Worm (Caenorhabditis elegans) whole organism, L1 larva: ENCODE data around the gene rbc-1.

Experiments
- C16A3.4 ChIP-seq: fragments of 150-350 bp; optimal IDR thresholded peaks from 2 replicates; lab custom pipeline; 2014; ENCODE audit warnings: missing biosample characterization, missing genetic modification characterization
- F16B12.6 ChIP-seq: fragments of 150-350 bp; optimal IDR thresholded peaks from 2 replicates; lab custom pipeline; 2014; ENCODE audit warnings: missing biosample characterization, missing genetic modification characterization
- alr-1 ChIP-seq: fragments of 200-800 bp; sonication (Bioruptor generic); optimal IDR thresholded peaks from 2 replicates; lab custom pipeline; 2018; ENCODE audit warnings: borderline replicate concordance, mild to moderate bottlenecking, missing genetic modification characterization, missing compliant biosample characterization
- aly-2 ChIP-seq: fragments of 150-350 bp; optimal IDR thresholded peaks from 2 replicates; lab custom pipeline; 2014; ENCODE audit warnings: missing biosample characterization, missing genetic modification characterization
- ama-1 ChIP-seq: fragments of 150-350 bp; optimal IDR thresholded peaks from 2 replicates; lab custom pipeline; 2014
- ceh-63 ChIP-seq: fragments of 200-800 bp; sonication (Bioruptor generic); optimal IDR thresholded peaks from 2 replicates; lab custom pipeline; 2018; ENCODE audit warnings: mild to moderate bottlenecking, missing genetic modification characterization, missing compliant biosample characterization
- ceh-82 ChIP-seq, 3 experiments: fragments of 150-350 bp in 1 of 3; sonication (generic microtip) in 2 of 3; optimal IDR thresholded peaks; 2 replicates each; lab custom pipeline; 2014 to 2017; ENCODE audit warnings: missing biosample characterization in 3 of 3, missing genetic modification characterization in 3 of 3
- ceh-88 ChIP-seq: fragments of 200-800 bp; sonication (Bioruptor generic); IDR thresholded peaks from 2 replicates; pipeline ENCODE4 v1.3.6; 2022; ENCODE audit warnings: missing genetic modification characterization, missing compliant biosample characterization
- ces-1 ChIP-seq: fragments of 150-350 bp; optimal IDR thresholded peaks from 2 replicates; lab custom pipeline; 2014; ENCODE audit warnings: missing biosample characterization, missing genetic modification reagents, missing genetic modification characterization
- dpl-1 ChIP-seq, 3 experiments: fragments of 150-350 bp in 2 of 3; sonication (generic microtip) in 1 of 3; optimal IDR thresholded peaks; 2 replicates each; lab custom pipeline; 2014 to 2017; ENCODE audit warnings: missing biosample characterization in 3 of 3, missing genetic modification characterization in 3 of 3, missing genetic modification reagents in 3 of 3
- dsc-1 ChIP-seq: sonication (generic microtip); optimal IDR thresholded peaks from 2 replicates; lab custom pipeline; 2016; ENCODE audit warnings: mild to moderate bottlenecking, missing genetic modification characterization, missing compliant biosample characterization
- egl-27 ChIP-seq, 2 experiments: fragments of 150-350 bp in 1 of 2; sonication (generic microtip); optimal IDR thresholded peaks; 3 replicates each; lab custom pipeline; 2017 to 2018; ENCODE audit warnings: missing biosample characterization in 2 of 2, missing genetic modification characterization in 2 of 2, missing genetic modification reagents in 2 of 2
- elt-2 ChIP-seq: sonication (generic microtip); optimal IDR thresholded peaks from 2 replicates; lab custom pipeline; 2016; ENCODE audit warnings: missing genetic modification characterization, mild to moderate bottlenecking, inconsistent platforms, missing compliant biosample characterization, missing genetic modification reagents
- ets-5 ChIP-seq: fragments of 200-800 bp; sonication (Bioruptor generic); IDR thresholded peaks from 2 replicates; pipeline ENCODE4 v1.3.6; 2022; ENCODE audit warnings: missing genetic modification characterization, missing compliant biosample characterization
- fkh-10 ChIP-seq: sonication (generic microtip); optimal IDR thresholded peaks from 2 replicates; lab custom pipeline; 2017; ENCODE audit warnings: missing biosample characterization, missing genetic modification reagents, missing genetic modification characterization
- fkh-8 ChIP-seq: sonication (generic microtip); optimal IDR thresholded peaks from 2 replicates; lab custom pipeline; 2016; ENCODE audit warnings: mild to moderate bottlenecking, missing genetic modification characterization, missing compliant biosample characterization
- fos-1 ChIP-seq: fragments of 150-350 bp; optimal IDR thresholded peaks from 2 replicates; lab custom pipeline; 2014; ENCODE audit warnings: missing biosample characterization, missing genetic modification characterization
- grh-1 ChIP-seq: fragments of 200-800 bp; sonication (Bioruptor generic); IDR thresholded peaks from 2 replicates; pipeline ENCODE4 v1.3.6; 2022; ENCODE audit warnings: missing genetic modification reagents, missing genetic modification characterization, missing compliant biosample characterization
- hlh-17 ChIP-seq: fragments of 200-800 bp; sonication (Bioruptor generic); optimal IDR thresholded peaks from 2 replicates; lab custom pipeline; 2018; ENCODE audit warnings: missing genetic modification characterization, mild to moderate bottlenecking, missing compliant biosample characterization, moderate library complexity, borderline replicate concordance
- hpl-2 ChIP-seq: fragments of 150-350 bp; optimal IDR thresholded peaks from 2 replicates; lab custom pipeline; 2014; ENCODE audit warnings: missing biosample characterization, missing genetic modification reagents, missing genetic modification characterization
- irx-1 ChIP-seq: sonication (generic microtip); optimal IDR thresholded peaks from 2 replicates; lab custom pipeline; 2016; ENCODE audit warnings: missing genetic modification characterization, missing compliant biosample characterization
- isw-1 ChIP-seq: fragments of 200-800 bp; sonication (Bioruptor generic); IDR thresholded peaks from 2 replicates; pipeline ENCODE4 v1.3.6; 2022; ENCODE audit warnings: missing genetic modification characterization, missing compliant biosample characterization
- lin-13 ChIP-seq: fragments of 150-350 bp; optimal IDR thresholded peaks from 2 replicates; lab custom pipeline; 2014; ENCODE audit warnings: missing biosample characterization, missing genetic modification reagents, missing genetic modification characterization
- lin-35 ChIP-seq, 2 experiments: fragments of 150-350 bp; optimal IDR thresholded peaks; 2 replicates each; lab custom pipeline; 2014; ENCODE audit warnings: missing biosample characterization in 2 of 2, missing genetic modification characterization in 2 of 2, missing genetic modification reagents in 2 of 2
- lin-39 ChIP-seq: fragments of 150-350 bp; optimal IDR thresholded peaks from 2 replicates; lab custom pipeline; 2014; ENCODE audit warnings: missing biosample characterization, missing genetic modification reagents, missing genetic modification characterization
- lir-3 ChIP-seq: sonication (generic microtip); optimal IDR thresholded peaks from 2 replicates; lab custom pipeline; 2016; ENCODE audit warnings: mild to moderate bottlenecking, missing genetic modification characterization, moderate library complexity, missing compliant biosample characterization; ENCODE audit not compliant: poor library complexity
- mab-9 ChIP-seq: fragments of 200-800 bp; sonication (Bioruptor generic); IDR thresholded peaks from 2 replicates; pipeline ENCODE4 v1.3.6; 2022; ENCODE audit warnings: missing genetic modification reagents, missing genetic modification characterization, missing compliant biosample characterization
- mdl-1 ChIP-seq, 2 experiments: fragments of 150-350 bp; optimal IDR thresholded peaks; 2 replicates each; lab custom pipeline; 2014 to 2017; ENCODE audit warnings: missing biosample characterization in 2 of 2, missing genetic modification characterization in 2 of 2, inconsistent platforms in 1 of 2
- mep-1 ChIP-seq: fragments of 150-350 bp; optimal IDR thresholded peaks from 2 replicates; lab custom pipeline; 2014; ENCODE audit warnings: missing biosample characterization, missing genetic modification characterization
- nhr-11 ChIP-seq: fragments of 150-350 bp; optimal IDR thresholded peaks from 2 replicates; lab custom pipeline; 2014; ENCODE audit warnings: missing biosample characterization, missing genetic modification characterization
- nhr-20 ChIP-seq: sonication (generic microtip); optimal IDR thresholded peaks from 2 replicates; lab custom pipeline; 2016; ENCODE audit warnings: mild to moderate bottlenecking, missing genetic modification characterization, missing compliant biosample characterization
- nhr-47 ChIP-seq: sonication (generic microtip); optimal IDR thresholded peaks from 2 replicates; lab custom pipeline; 2016; ENCODE audit warnings: mild to moderate bottlenecking, missing genetic modification characterization, moderate library complexity, missing compliant biosample characterization
- nhr-71 ChIP-seq: sonication (generic microtip); optimal IDR thresholded peaks from 2 replicates; lab custom pipeline; 2016; ENCODE audit warnings: mild to moderate bottlenecking, missing genetic modification characterization, moderate library complexity, missing compliant biosample characterization
- nhr-77 ChIP-seq: fragments of 150-350 bp; optimal IDR thresholded peaks from 2 replicates; lab custom pipeline; 2014; ENCODE audit warnings: missing biosample characterization, missing genetic modification characterization
- nhr-85 ChIP-seq: sonication (generic microtip); peaks from one replicate; lab custom pipeline; 2016; ENCODE audit warnings: missing genetic modification characterization, inconsistent platforms, missing compliant biosample characterization
- nhr-90 ChIP-seq: sonication (generic microtip); optimal IDR thresholded peaks from 2 replicates; lab custom pipeline; 2016; ENCODE audit warnings: mild to moderate bottlenecking, missing genetic modification characterization, missing compliant biosample characterization; ENCODE audit not compliant: poor library complexity
- pag-3 ChIP-seq: sonication (generic microtip); optimal IDR thresholded peaks from 2 replicates; lab custom pipeline; 2017; ENCODE audit warnings: missing genetic modification characterization, mild to moderate bottlenecking, missing compliant biosample characterization, antibody characterized with exemption, borderline replicate concordance; ENCODE audit not compliant: insufficient read depth
- pax-3 ChIP-seq: fragments of 200-800 bp; sonication (Bioruptor generic); optimal IDR thresholded peaks from 2 replicates; lab custom pipeline; 2018; ENCODE audit warnings: mild to moderate bottlenecking, missing genetic modification characterization, moderate library complexity, missing compliant biosample characterization
- rnt-1 ChIP-seq: sonication (generic microtip); optimal IDR thresholded peaks from 2 replicates; lab custom pipeline; 2016; ENCODE audit warnings: mild to moderate bottlenecking, missing genetic modification characterization, moderate library complexity, missing compliant biosample characterization
- skn-1 ChIP-seq: fragments of 150-350 bp; optimal IDR thresholded peaks from 2 replicates; lab custom pipeline; 2014; ENCODE audit warnings: missing biosample characterization, missing genetic modification characterization
- sox-4 ChIP-seq: sonication (generic microtip); optimal IDR thresholded peaks from 2 replicates; lab custom pipeline; 2016; ENCODE audit warnings: missing genetic modification characterization, missing compliant biosample characterization
- sptf-1 ChIP-seq: fragments of 150-350 bp; optimal IDR thresholded peaks from 2 replicates; lab custom pipeline; 2014; ENCODE audit warnings: missing biosample characterization, missing genetic modification characterization
- sup-37 ChIP-seq: fragments of 200-800 bp; sonication (Bioruptor generic); optimal IDR thresholded peaks from 2 replicates; lab custom pipeline; 2018; ENCODE audit warnings: mild to moderate bottlenecking, missing genetic modification characterization, missing compliant biosample characterization
- swsn-7 ChIP-seq: sonication (generic microtip); optimal IDR thresholded peaks from 2 replicates; lab custom pipeline; 2016; ENCODE audit warnings: missing genetic modification characterization, missing compliant biosample characterization
- tbx-2 ChIP-seq: sonication (generic microtip); optimal IDR thresholded peaks from 2 replicates; lab custom pipeline; 2016; ENCODE audit warnings: missing genetic modification characterization, missing compliant biosample characterization
- tlp-1 ChIP-seq: fragments of 150-350 bp; optimal IDR thresholded peaks from 2 replicates; lab custom pipeline; 2014; ENCODE audit warnings: missing biosample characterization, missing genetic modification characterization
- unc-62 ChIP-seq: fragments of 150-350 bp; optimal IDR thresholded peaks from 2 replicates; lab custom pipeline; 2014; ENCODE audit warnings: missing biosample characterization, missing genetic modification reagents, missing genetic modification characterization
- unc-86 ChIP-seq: sonication (generic microtip); optimal IDR thresholded peaks from 2 replicates; lab custom pipeline; 2016; ENCODE audit warnings: missing genetic modification characterization, missing compliant biosample characterization
- unc-98 ChIP-seq: fragments of 200-800 bp; sonication (Bioruptor generic); IDR thresholded peaks from 2 replicates; pipeline ENCODE4 v1.3.6; 2022; ENCODE audit warnings: missing genetic modification characterization, missing compliant biosample characterization
- zip-4 ChIP-seq: fragments of 200-800 bp; sonication (Bioruptor generic); optimal IDR thresholded peaks from 2 replicates; lab custom pipeline; 2018; ENCODE audit warnings: mild to moderate bottlenecking, missing genetic modification characterization, moderate library complexity, missing compliant biosample characterization
- ztf-11 ChIP-seq, 2 experiments: sonication (generic microtip); optimal IDR thresholded peaks; 2 replicates each; lab custom pipeline; 2016 to 2017; ENCODE audit warnings: missing genetic modification characterization in 2 of 2, missing biosample characterization in 1 of 2, missing compliant biosample characterization in 1 of 2
- ztf-4 ChIP-seq: fragments of 150-350 bp; optimal IDR thresholded peaks from 2 replicates; lab custom pipeline; 2014; ENCODE audit warnings: missing biosample characterization, missing genetic modification characterization

Gene rbc-1

DNA sequence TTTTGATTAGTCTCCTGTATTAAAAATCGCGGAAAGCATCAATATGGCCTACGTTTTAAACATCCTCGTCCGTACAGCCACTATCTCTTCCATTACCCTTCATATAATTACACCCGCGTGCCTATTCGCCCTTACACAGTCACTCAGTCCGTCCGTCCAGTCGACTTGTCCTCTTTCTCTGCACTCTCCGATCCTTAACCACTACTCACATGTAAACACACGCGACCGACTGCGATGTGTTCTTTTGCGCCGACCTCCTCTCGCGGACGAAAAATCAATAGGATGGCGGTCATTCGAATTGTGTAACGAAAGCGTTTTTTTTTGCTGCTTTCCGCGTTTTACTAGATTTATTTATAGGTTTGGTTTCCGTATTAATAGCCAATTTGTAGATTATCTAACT lies 8.5 kb upstream of the rbc-1 start, which contains the start of gene eor-2:
TSS of gene eor-2 (plus strand) at position 342 of the 400 bp plus-strand sequence.
- TF ChIP-seq dpl-1 (GFP tag; optimal IDR thresholded peaks at IDR 0.05; lab: Kevin White, UChicago), result peak; percentile 29 to 50 (median 41)
- peak; percentile 65 for TF ChIP-seq ztf-4 (tag; lab: Kevin White, UChicago)
- peak; percentile 61 for TF ChIP-seq unc-86
- no peak for TF ChIP-seq nhr-77
- TF ChIP-seq mep-1 (tag; lab: Kevin White, UChicago), result peak; percentile 86
- TF ChIP-seq isw-1, result peak; percentile 5; the same call in 1 of the 2 replicates
- TF ChIP-seq ces-1 (GFP tag; lab: Kevin White, UChicago), result no peak
- TF ChIP-seq irx-1 (tag; lab: Kevin White, UChicago), result peak; percentile 23
- TF ChIP-seq elt-2 (tag; lab: Kevin White, UChicago), result peak; percentile 47
- no peak for TF ChIP-seq sox-4 (tag; lab: Kevin White, UChicago)
- peak; percentile 82 for TF ChIP-seq nhr-71
- TF ChIP-seq alr-1 (tag; lab: Kevin White, UChicago), result no peak
- TF ChIP-seq mdl-1 (tag; optimal IDR thresholded peaks at IDR 0.05; lab: Kevin White, UChicago), result peak; percentile 19 to 96
- peak; percentile 42 for TF ChIP-seq dsc-1 (tag; lab: Kevin White, UChicago)
- no peak for TF ChIP-seq pax-3 (tag; lab: Kevin White, UChicago)
- TF ChIP-seq lir-3 (tag; lab: Kevin White, UChicago), result no peak
- no peak for TF ChIP-seq ceh-88 (GFP tag; lab: Robert Waterston, UW)
- no peak for TF ChIP-seq egl-27 (tag; optimal IDR thresholded peaks at IDR 0.05; lab: Kevin White, UChicago)
- no peak for TF ChIP-seq zip-4 (GFP tag; lab: Kevin White, UChicago)
- TF ChIP-seq ama-1 (lab: Kevin White, UChicago), result no peak
- no peak for TF ChIP-seq grh-1 (GFP tag; lab: Robert Waterston, UW)
- peak; percentile 75 for TF ChIP-seq nhr-90 (tag; lab: Kevin White, UChicago)
- TF ChIP-seq tbx-2 (tag; lab: Kevin White, UChicago), result peak; percentile 66
- peak; percentile 47 to 81 for TF ChIP-seq lin-35 (GFP tag; optimal IDR thresholded peaks at IDR 0.05; lab: Kevin White, UChicago)
- TF ChIP-seq hpl-2 (GFP tag; lab: Kevin White, UChicago), result no peak
- no peak for TF ChIP-seq sptf-1 (tag; lab: Kevin White, UChicago)
- no peak for TF ChIP-seq unc-62
- TF ChIP-seq nhr-47 (tag; lab: Kevin White, UChicago), result peak; percentile 71
- peak; percentile 79 for TF ChIP-seq nhr-20 (tag; lab: Kevin White, UChicago)
- peak; percentile 68 for TF ChIP-seq swsn-7 (tag; lab: Kevin White, UChicago)
- TF ChIP-seq aly-2 (tag; lab: Kevin White, UChicago), result no peak
- TF ChIP-seq nhr-85 (tag; lab: Kevin White, UChicago), result peak; percentile 90
- no peak for TF ChIP-seq lin-39
- peak; percentile 16 for TF ChIP-seq C16A3.4 (tag; lab: Kevin White, UChicago)
- no peak for TF ChIP-seq mab-9
- no peak for TF ChIP-seq fos-1
- TF ChIP-seq sup-37, result no peak
- no peak for TF ChIP-seq pag-3 (tag; lab: Kevin White, UChicago)
- peak; percentile 12 for TF ChIP-seq skn-1
- TF ChIP-seq ceh-82 (tag; optimal IDR thresholded peaks at IDR 0.05; lab: Kevin White, UChicago), result peak in 2 of 3 experiments; percentile 40 to 81
- TF ChIP-seq hlh-17 (GFP tag; lab: Kevin White, UChicago), result no peak
- TF ChIP-seq F16B12.6, result no peak
- no peak for TF ChIP-seq unc-98
- TF ChIP-seq ceh-63, result no peak
- no peak for TF ChIP-seq tlp-1 (tag; lab: Kevin White, UChicago)
- TF ChIP-seq nhr-11 (tag; lab: Kevin White, UChicago), result no peak
- TF ChIP-seq fkh-8, result peak; percentile 13
- peak; percentile 10 for TF ChIP-seq lin-13 (GFP tag; lab: Kevin White, UChicago)
- TF ChIP-seq ztf-11 (tag; optimal IDR thresholded peaks at IDR 0.05; lab: Kevin White, UChicago), result peak in 1 of 2 experiments; percentile 53
- no peak for TF ChIP-seq rnt-1 (tag; lab: Kevin White, UChicago)
- peak; percentile 1 for TF ChIP-seq fkh-10
- no peak for TF ChIP-seq ets-5
